Worm (Caenorhabditis elegans): ENCODE results near the gene srh-35.

The srh-35 gene

DNA sequence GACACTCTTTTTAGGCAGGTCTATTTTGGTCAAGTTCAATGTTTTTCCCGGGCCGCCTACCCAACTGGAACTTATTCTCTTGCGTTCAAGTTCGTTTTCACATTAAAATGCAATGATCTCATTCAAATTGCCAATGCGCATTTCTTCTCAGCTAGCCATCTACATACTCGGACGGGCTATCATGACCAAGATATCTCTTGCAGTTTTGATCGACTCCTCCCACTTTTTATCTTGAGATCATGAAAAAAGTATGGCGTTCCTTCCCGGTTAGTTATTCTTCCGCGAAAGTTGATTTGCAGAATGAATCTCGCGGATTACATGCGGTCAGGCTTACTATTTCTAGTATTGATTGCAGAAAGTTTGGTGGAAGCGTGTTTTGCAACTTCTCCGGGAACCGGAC lies 15.1 kb downstream of the srh-35 start, which contains the start of gene B0554.2:
Gene B0554.2, plus strand, starts transcription at position 301 of the 400 bp plus-strand sequence.
- TF ChIP-seq che-1 (tag; optimal IDR thresholded peaks at IDR 0.05) (no peak), K02D7.2 (tag; optimal IDR thresholded peaks at IDR 0.05) (no peak), eyg-1 (tag; optimal IDR thresholded peaks at IDR 0.05) (no peak), nhr-11 (tag; optimal IDR thresholded peaks at IDR 0.05) (no peak), nhr-232 (tag; optimal IDR thresholded peaks at IDR 0.05) (no peak), tbx-2 (tag; optimal IDR thresholded peaks at IDR 0.05) (no peak), C08G9.2 (tag; optimal IDR thresholded peaks at IDR 0.05) (no peak), dmd-4 (tag; optimal IDR thresholded peaks at IDR 0.05; ENCODE audit: borderline replicate concordance) (no peak), mec-3 (tag; optimal IDR thresholded peaks at IDR 0.05; ENCODE audit: borderline replicate concordance) (no peak), unc-3 (GFP tag; conservative IDR thresholded peaks at IDR 0.05) (no peak), unc-3 (tag; optimal IDR thresholded peaks at IDR 0.05) (no peak), ceh-34 (tag; optimal IDR thresholded peaks at IDR 0.05) (no peak), madf-2 (tag; optimal IDR thresholded peaks at IDR 0.05) (no peak), unc-55 (GFP tag; optimal IDR thresholded peaks at IDR 0.05) (no peak), npax-4 (tag; optimal IDR thresholded peaks at IDR 0.05) (no peak), ceh-6 (GFP tag; optimal IDR thresholded peaks at IDR 0.05) (no peak), hlh-15 (tag; optimal IDR thresholded peaks at IDR 0.05) (no peak)

DNA sequence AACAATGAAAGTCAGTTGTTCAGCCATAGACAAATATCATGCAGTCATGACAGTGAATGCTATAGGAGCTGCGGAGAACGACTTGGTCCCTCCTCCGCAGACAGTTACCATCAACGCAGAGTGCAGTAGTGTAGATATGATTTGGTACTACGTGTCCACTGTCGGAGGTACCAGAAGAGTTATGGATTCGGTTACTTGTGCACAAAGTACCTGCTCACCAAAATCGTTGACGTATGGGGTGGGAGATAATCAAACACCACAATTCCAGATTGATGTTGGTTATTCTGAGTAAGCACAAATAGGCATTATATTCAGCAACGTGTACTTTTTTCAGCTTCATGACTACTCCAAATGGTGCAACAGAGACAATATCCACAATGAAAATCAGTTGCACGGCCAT lies 16.0 kb downstream of the srh-35 start:
- TF ChIP-seq ceh-22 (tag; optimal IDR thresholded peaks at IDR 0.05) (no peak), dmd-4 (tag; optimal IDR thresholded peaks at IDR 0.05; ENCODE audit: borderline replicate concordance) (no peak), pha-4 (tag; optimal IDR thresholded peaks at IDR 0.05) (no peak), nhr-232 (tag; optimal IDR thresholded peaks at IDR 0.05) (no peak), sdc-2 (tag; optimal IDR thresholded peaks at IDR 0.05) (no peak), sox-4 (tag; optimal IDR thresholded peaks at IDR 0.05) (no peak)

DNA sequence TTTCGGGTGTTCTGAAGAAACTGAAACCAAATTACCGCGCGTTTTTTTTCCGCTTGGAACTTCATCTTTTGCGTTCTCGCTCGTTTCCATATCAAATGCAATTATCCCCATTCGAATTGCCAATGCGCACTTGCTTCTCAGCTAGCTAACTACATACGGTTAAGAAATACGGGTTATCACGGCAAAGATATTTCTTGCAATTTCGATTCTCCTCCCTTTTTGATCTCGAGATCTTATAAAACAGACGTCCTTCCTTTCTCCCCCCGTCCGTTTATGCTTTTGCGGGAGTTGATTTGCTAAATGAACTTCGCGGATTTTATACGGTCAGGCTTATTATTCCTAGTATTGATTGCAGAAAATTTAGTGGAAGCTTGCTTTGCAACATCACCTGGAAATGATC lies 20.2 kb downstream of the srh-35 start, which contains the start of gene B0554.4:
Gene B0554.4, plus strand, starts transcription at position 301 of the 400 bp plus-strand sequence.
- TF ChIP-seq npax-4 (tag; optimal IDR thresholded peaks at IDR 0.05): no peak

DNA sequence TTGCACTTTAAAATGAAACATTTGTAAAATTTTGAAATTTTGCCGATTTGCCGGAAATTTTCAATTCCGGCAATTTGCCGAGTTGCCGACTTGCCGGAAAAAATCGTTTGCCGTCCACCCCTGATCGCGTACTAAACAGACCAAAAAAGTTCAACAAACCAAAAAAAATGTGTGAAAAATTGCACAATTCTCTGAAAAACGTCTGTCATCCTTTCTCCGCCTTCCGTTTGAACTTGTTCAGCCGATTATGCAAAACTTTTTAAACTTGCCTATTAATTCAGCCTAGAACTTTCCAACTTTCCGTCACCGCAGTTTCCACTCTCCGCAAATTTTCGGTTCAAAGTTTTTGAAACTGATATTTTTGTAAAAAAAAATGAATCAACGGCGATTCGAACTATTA lies 24.9 kb downstream of the srh-35 start, which contains the start of gene B0554.5:
Gene B0554.5, plus strand, starts transcription at position 301 of the 400 bp plus-strand sequence.
- TF ChIP-seq dmd-4 (tag; optimal IDR thresholded peaks at IDR 0.05; ENCODE audit: borderline replicate concordance) (no peak), hlh-6 (tag; optimal IDR thresholded peaks at IDR 0.05) (no peak), pros-1 (tag; optimal IDR thresholded peaks at IDR 0.05) (no peak), pha-2 (tag; optimal IDR thresholded peaks at IDR 0.05) (no peak), sox-2 (GFP tag; IDR thresholded peaks at IDR 0.05) (no peak), rnt-1 (tag; optimal IDR thresholded peaks at IDR 0.05) (no peak), pat-9 (tag; optimal IDR thresholded peaks at IDR 0.05) (no peak), tbx-2 (tag; optimal IDR thresholded peaks at IDR 0.05) (no peak), elt-2 (tag; optimal IDR thresholded peaks at IDR 0.05) (no peak), hlh-15 (tag; optimal IDR thresholded peaks at IDR 0.05) (no peak), ceh-30 (tag; optimal IDR thresholded peaks at IDR 0.05) (no peak), pqm-1 (tag; optimal IDR thresholded peaks at IDR 0.05) (no peak), ceh-6 (GFP tag; optimal IDR thresholded peaks at IDR 0.05) (no peak), ceh-48 (tag; optimal IDR thresholded peaks at IDR 0.05) (no peak), ceh-19 (GFP tag; optimal IDR thresholded peaks at IDR 0.05) (no peak), K02D7.2 (tag; optimal IDR thresholded peaks at IDR 0.05) (no peak), ceh-31 (tag; optimal IDR thresholded peaks at IDR 0.05) (no peak), lin-11 (tag; optimal IDR thresholded peaks at IDR 0.05) (no peak)

DNA sequence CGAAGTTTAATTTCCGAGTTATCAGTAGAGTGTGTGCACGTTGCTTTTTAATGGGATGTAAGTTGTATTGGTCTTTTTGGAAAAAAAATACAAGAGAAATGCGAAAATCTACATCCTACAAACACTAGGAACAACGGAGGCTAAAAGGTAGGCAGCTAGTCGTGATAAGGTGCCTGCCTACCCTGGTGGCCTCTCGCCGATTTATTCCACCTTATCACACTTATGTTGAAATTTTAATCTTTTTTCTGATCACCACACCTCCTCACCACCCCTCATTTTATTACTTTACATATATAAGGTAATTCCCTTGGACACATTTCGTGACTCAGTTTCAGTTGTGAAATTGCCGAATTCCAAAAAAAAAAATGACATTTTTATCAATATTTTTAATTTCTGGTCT lies 26.9 kb downstream of the srh-35 start, which contains the start of gene dod-20:
Gene dod-20, plus strand, starts transcription at position 301 of the 400 bp plus-strand sequence.
- TF ChIP-seq pax-1 (tag; optimal IDR thresholded peaks at IDR 0.05): no peak
- TF ChIP-seq syd-9 (tag; optimal IDR thresholded peaks at IDR 0.05): no peak
- no peak for TF ChIP-seq elt-4 (tag; optimal IDR thresholded peaks at IDR 0.05)
- TF ChIP-seq ama-1 (optimal IDR thresholded peaks at IDR 0.05): no peak
- TF ChIP-seq unc-86 (tag; optimal IDR thresholded peaks at IDR 0.05): no peak
- no peak for TF ChIP-seq K02D7.2 (tag; optimal IDR thresholded peaks at IDR 0.05)
- no peak for TF ChIP-seq ahr-1 (tag; optimal IDR thresholded peaks at IDR 0.05)
- TF ChIP-seq C38D4.7 (GFP tag; optimal IDR thresholded peaks at IDR 0.05): no peak
- no peak for TF ChIP-seq ceh-24 (tag; optimal IDR thresholded peaks at IDR 0.05)
- no peak for TF ChIP-seq rnt-1 (tag; optimal IDR thresholded peaks at IDR 0.05)
- TF ChIP-seq sox-4 (tag; optimal IDR thresholded peaks at IDR 0.05): no peak
- no peak for TF ChIP-seq eyg-1 (tag; optimal IDR thresholded peaks at IDR 0.05)
- no peak for TF ChIP-seq unc-55 (GFP tag; optimal IDR thresholded peaks at IDR 0.05)
- TF ChIP-seq ceh-48 (tag; optimal IDR thresholded peaks at IDR 0.05): no peak
- no peak for TF ChIP-seq hlh-30 (tag; optimal IDR thresholded peaks at IDR 0.05; ENCODE audit: insufficient read depth)
- no peak for TF ChIP-seq sox-2 (GFP tag; IDR thresholded peaks at IDR 0.05)
- no peak for TF ChIP-seq odd-2 (tag; optimal IDR thresholded peaks at IDR 0.05)
- no peak for TF ChIP-seq pros-1 (tag; optimal IDR thresholded peaks at IDR 0.05)
- no peak for TF ChIP-seq hlh-6 (tag; optimal IDR thresholded peaks at IDR 0.05)
- TF ChIP-seq mec-3 (tag; optimal IDR thresholded peaks at IDR 0.05; ENCODE audit: borderline replicate concordance): no peak

Data from whole organism, late embryonic.